Worm (Caenorhabditis elegans): ENCODE measurements around the gene C17F4.11.

DNA sequence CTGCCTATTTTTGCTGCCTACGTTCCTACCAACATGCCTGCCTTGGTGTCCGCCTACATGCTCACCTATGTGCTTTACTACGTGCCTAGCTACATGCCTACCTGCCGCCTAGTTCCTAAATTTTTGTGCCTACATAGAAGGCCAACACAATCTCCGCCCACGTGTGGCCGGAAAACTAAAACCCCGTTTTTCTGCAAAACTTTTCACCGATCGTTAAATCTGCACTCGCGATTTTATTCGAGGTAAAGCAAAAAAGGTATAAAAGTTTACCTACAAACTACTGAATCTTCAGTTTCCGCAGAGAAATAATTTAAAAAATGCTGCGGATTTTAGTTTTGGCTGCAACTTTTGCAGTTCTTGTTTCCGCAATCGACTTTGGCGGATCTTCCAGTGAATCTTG lies 12.1 kb downstream of the C17F4.11 start, which contains the start of gene clec-124:
- no peak for TF ChIP-seq odd-2 (tag; optimal IDR thresholded peaks at IDR 0.05)
- no peak for TF ChIP-seq unc-86 (tag; optimal IDR thresholded peaks at IDR 0.05)
- TF ChIP-seq hlh-6 (tag; optimal IDR thresholded peaks at IDR 0.05), result no peak
- TF ChIP-seq hlh-15 (tag; optimal IDR thresholded peaks at IDR 0.05), result no peak
- no peak for TF ChIP-seq ama-1 (optimal IDR thresholded peaks at IDR 0.05)
- no peak for TF ChIP-seq ceh-45 (GFP tag; IDR thresholded peaks at IDR 0.05)
- no peak for TF ChIP-seq fax-1 (tag; optimal IDR thresholded peaks at IDR 0.05)
- no peak for TF ChIP-seq T23F11.4 (GFP tag; optimal IDR thresholded peaks at IDR 0.05)
- TF ChIP-seq hlh-30 (tag; optimal IDR thresholded peaks at IDR 0.05; ENCODE audit: insufficient read depth), result no peak

Data from whole organism, late embryonic.